Worm (Caenorhabditis elegans) whole organism, L4 larva: ENCODE results near the gene B0280.11.
A peak's percentile ranks its signal among the peaks of the same experiment; 100 is the strongest.

Experiments
- ZK546.5 ChIP-seq, 2 experiments: sonication (generic microtip); optimal IDR thresholded peaks; 2 replicates each; lab custom pipeline; 2017; ENCODE audit warnings: missing biosample characterization in 2 of 2, missing genetic modification characterization in 2 of 2
- lir-3 ChIP-seq: sonication (generic microtip); optimal IDR thresholded peaks from 2 replicates; lab custom pipeline; 2016; ENCODE audit warnings: mild to moderate bottlenecking, missing genetic modification characterization, missing compliant biosample characterization
- madf-9 ChIP-seq: fragments of 200-800 bp; sonication (Bioruptor generic); conservative IDR thresholded peaks from 2 replicates; pipeline ENCODE4 v1.3.6; 2022; ENCODE audit warnings: missing genetic modification reagents, missing genetic modification characterization, missing compliant biosample characterization
- nhr-76 ChIP-seq: fragments of 150-350 bp; optimal IDR thresholded peaks from 2 replicates; lab custom pipeline; 2014; ENCODE audit warnings: missing biosample characterization, missing genetic modification characterization
- spr-3 ChIP-seq: fragments of 200-800 bp; sonication (Bioruptor generic); optimal IDR thresholded peaks from 2 replicates; lab custom pipeline; 2018; ENCODE audit warnings: mild to moderate bottlenecking, missing genetic modification characterization, missing compliant biosample characterization
- unc-39 ChIP-seq: sonication (generic microtip); optimal IDR thresholded peaks from 2 replicates; lab custom pipeline; 2017; ENCODE audit warnings: missing biosample characterization, missing genetic modification characterization
- unc-62 ChIP-seq, 3 experiments: fragments of 150-350 bp in 1 of 3; sonication (generic microtip); optimal IDR thresholded peaks in 2 of 3; peaks in 1 of 3; 1 replicate in 1 of 3; 2 replicates in 2 of 3; lab custom pipeline; 2014 to 2017; ENCODE audit warnings: missing biosample characterization in 3 of 3, missing genetic modification characterization in 3 of 3, missing genetic modification reagents in 3 of 3, missing genotype in 1 of 3
- zip-2 ChIP-seq: fragments of 150-350 bp; optimal IDR thresholded peaks from 2 replicates; lab custom pipeline; 2014; ENCODE audit warnings: missing biosample characterization, missing genetic modification characterization
- ztf-11 ChIP-seq: fragments of 150-350 bp; optimal IDR thresholded peaks from 2 replicates; lab custom pipeline; 2014; ENCODE audit warnings: missing biosample characterization, missing genetic modification characterization

DNA sequence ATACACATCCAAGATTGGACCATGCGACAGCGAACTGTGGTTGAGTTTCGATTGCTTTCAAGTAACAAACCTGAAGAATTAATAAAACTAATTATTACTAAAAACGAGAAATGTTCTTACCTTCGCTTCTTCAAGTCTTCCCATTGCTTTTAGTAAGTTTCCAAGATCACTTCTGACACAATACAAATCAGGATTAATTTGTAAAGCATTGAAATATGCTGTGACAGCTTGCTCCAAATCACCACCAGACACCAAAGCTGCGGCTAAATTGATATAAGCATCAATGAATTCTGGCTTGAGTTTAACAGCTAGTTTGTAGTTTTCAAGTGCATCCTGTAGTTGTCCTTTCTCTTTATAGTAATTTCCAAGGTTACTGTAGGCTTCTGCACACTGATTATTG, 12.1 kb upstream of the B0280.11 start:
- no peak for TF ChIP-seq madf-9 (GFP tag; lab: Robert Waterston, UW)
- TF ChIP-seq ZK546.5 (tag; optimal IDR thresholded peaks at IDR 0.05; lab: Kevin White, UChicago), result no peak
- no peak for TF ChIP-seq spr-3
- TF ChIP-seq unc-62 (GFP tag; optimal IDR thresholded peaks at IDR 0.05 in 1 of 2; lab: Kevin White, UChicago), result peak in 1 of 2 experiments; percentile 54
- TF ChIP-seq unc-62 (tag; optimal IDR thresholded peaks at IDR 0.05; lab: Kevin White, UChicago), result no peak
- TF ChIP-seq ztf-11 (tag; lab: Kevin White, UChicago), result no peak
- TF ChIP-seq unc-39 (tag; lab: Kevin White, UChicago), result no peak
- no peak for TF ChIP-seq nhr-76 (tag; lab: Kevin White, UChicago)
- no peak for TF ChIP-seq lir-3 (tag; lab: Kevin White, UChicago)
- TF ChIP-seq zip-2 (tag; lab: Kevin White, UChicago), result no peak
